Worm (Caenorhabditis elegans) whole organism, young adult: ENCODE data around the gene crh-1.
A peak's percentile ranks its signal among the peaks of the same experiment; 100 is the strongest.

Experiments
- F37B4.10 ChIP-seq: fragments of 200-800 bp; sonication (Bioruptor generic); IDR thresholded peaks from 2 replicates; pipeline ENCODE4 v1.3.6; 2022; ENCODE audit warnings: missing genetic modification characterization, missing compliant biosample characterization
- F39B2.1 ChIP-seq: fragments of 200-800 bp; sonication (Bioruptor generic); IDR thresholded peaks from 2 replicates; pipeline ENCODE4 v1.3.6; 2022; ENCODE audit warnings: missing genetic modification reagents, missing genetic modification characterization, missing compliant biosample characterization
- F55B11.4 ChIP-seq: sonication (generic microtip); optimal IDR thresholded peaks from 2 replicates; lab custom pipeline; 2016; ENCODE audit warnings: missing compliant biosample characterization, missing genetic modification characterization, borderline replicate concordance; ENCODE audit not compliant: insufficient read depth
- F57A8.1 ChIP-seq: fragments of 200-800 bp; sonication (Bioruptor generic); optimal IDR thresholded peaks from 2 replicates; lab custom pipeline; 2018; ENCODE audit warnings: mild to moderate bottlenecking, missing genetic modification characterization, moderate library complexity, missing compliant biosample characterization
- K12H6.12 ChIP-seq: fragments of 200-800 bp; sonication (Bioruptor generic); optimal IDR thresholded peaks from 2 replicates; lab custom pipeline; 2018; ENCODE audit warnings: mild to moderate bottlenecking, missing genetic modification characterization, missing compliant biosample characterization
- T07F8.4 ChIP-seq: sonication (generic microtip); optimal IDR thresholded peaks from 2 replicates; lab custom pipeline; 2016; ENCODE audit warnings: mild to moderate bottlenecking, missing genetic modification characterization, moderate library complexity, missing compliant biosample characterization
- ZK185.1 ChIP-seq: sonication (generic microtip); optimal IDR thresholded peaks from 2 replicates; lab custom pipeline; 2016; ENCODE audit warnings: mild to moderate bottlenecking, missing genetic modification characterization, missing compliant biosample characterization; ENCODE audit not compliant: poor library complexity, severe bottlenecking
- attf-6 ChIP-seq: fragments of 200-800 bp; sonication (Bioruptor generic); IDR thresholded peaks from 2 replicates; pipeline ENCODE4 v1.3.6; 2022; ENCODE audit warnings: missing genetic modification reagents, missing genetic modification characterization, missing compliant biosample characterization
- bed-2 ChIP-seq: fragments of 200-800 bp; sonication (Bioruptor generic); IDR thresholded peaks from 2 replicates; pipeline ENCODE4 v1.3.6; 2022; ENCODE audit warnings: missing genetic modification reagents, missing genetic modification characterization, missing compliant biosample characterization
- cebp-1 ChIP-seq, 2 experiments: fragments of 200-800 bp in 1 of 2; sonication (Bioruptor generic) in 1 of 2; sonication (generic microtip) in 1 of 2; IDR thresholded peaks in 1 of 2; optimal IDR thresholded peaks in 1 of 2; 2 replicates each; pipeline versions ENCODE4 v1.3.6 to Lab custom; 2017 to 2022; ENCODE audit warnings: missing compliant biosample characterization in 2 of 2, missing genetic modification characterization in 2 of 2, mild to moderate bottlenecking in 1 of 2, missing genetic modification reagents in 1 of 2, moderate library complexity in 1 of 2
- ceh-27 ChIP-seq: fragments of 200-800 bp; sonication (Bioruptor generic); optimal IDR thresholded peaks from 2 replicates; lab custom pipeline; 2018; ENCODE audit warnings: mild to moderate bottlenecking, missing genetic modification characterization, moderate library complexity, missing compliant biosample characterization
- dox-1 ChIP-seq: fragments of 200-800 bp; sonication (Bioruptor generic); IDR thresholded peaks from 2 replicates; pipeline ENCODE4 v1.3.6; 2022; ENCODE audit warnings: missing genetic modification reagents, missing genetic modification characterization, missing compliant biosample characterization
- dpl-1 ChIP-seq: fragments of 150-350 bp; optimal IDR thresholded peaks from 2 replicates; lab custom pipeline; 2014; ENCODE audit warnings: missing biosample characterization, missing genetic modification reagents, missing genetic modification characterization
- egl-44 ChIP-seq: fragments of 200-800 bp; sonication (Bioruptor generic); IDR thresholded peaks from 2 replicates; pipeline ENCODE4 v1.3.6; 2022; ENCODE audit warnings: missing genetic modification reagents, missing genetic modification characterization, missing compliant biosample characterization
- egrh-3 ChIP-seq: fragments of 200-800 bp; sonication (Bioruptor generic); IDR thresholded peaks from 2 replicates; pipeline ENCODE4 v1.3.6; 2022; ENCODE audit warnings: missing genetic modification reagents, missing genetic modification characterization, missing compliant biosample characterization
- fkh-3 ChIP-seq: sonication (generic microtip); optimal IDR thresholded peaks from 2 replicates; lab custom pipeline; 2016; ENCODE audit warnings: mild to moderate bottlenecking, missing genetic modification characterization, missing compliant biosample characterization
- hlh-12 ChIP-seq: sonication (generic microtip); optimal IDR thresholded peaks from 2 replicates; lab custom pipeline; 2016; ENCODE audit warnings: missing genetic modification characterization, missing compliant biosample characterization
- hlh-26 ChIP-seq: fragments of 200-800 bp; sonication (Bioruptor generic); conservative IDR thresholded peaks from 2 replicates; pipeline ENCODE4 v1.3.6; 2022; ENCODE audit warnings: missing genetic modification reagents, missing genetic modification characterization, missing compliant biosample characterization
- hmg-1.2 ChIP-seq: fragments of 200-800 bp; sonication (Bioruptor generic); IDR thresholded peaks from 2 replicates; pipeline ENCODE4 v1.3.6; 2022; ENCODE audit warnings: missing genetic modification reagents, missing genetic modification characterization, missing compliant biosample characterization
- hrde-1 ChIP-seq: sonication (generic microtip); optimal IDR thresholded peaks from 2 replicates; lab custom pipeline; 2016; ENCODE audit warnings: missing genetic modification characterization, mild to moderate bottlenecking, missing compliant biosample characterization, moderate library complexity, missing genotype, missing genetic modification reagents, borderline replicate concordance
- lin-35 ChIP-seq, 3 experiments: fragments of 150-350 bp in 2 of 3; sonication (generic microtip) in 1 of 3; optimal IDR thresholded peaks; 2 replicates each; lab custom pipeline; 2014 to 2018; ENCODE audit warnings: missing biosample characterization in 3 of 3, missing genetic modification characterization in 3 of 3, missing genetic modification reagents in 3 of 3
- lin-40 ChIP-seq: sonication (generic microtip); optimal IDR thresholded peaks from 2 replicates; lab custom pipeline; 2016; ENCODE audit warnings: missing genetic modification characterization, mild to moderate bottlenecking, missing compliant biosample characterization, missing genotype, missing genetic modification reagents
- lir-1 ChIP-seq: fragments of 200-800 bp; sonication (Bioruptor generic); conservative IDR thresholded peaks from 2 replicates; pipeline ENCODE4 v1.3.6; 2022; ENCODE audit warnings: missing genetic modification reagents, missing genetic modification characterization, missing compliant biosample characterization
- lsl-1 ChIP-seq: fragments of 200-800 bp; sonication (Bioruptor generic); optimal IDR thresholded peaks from 2 replicates; lab custom pipeline; 2018; ENCODE audit warnings: mild to moderate bottlenecking, missing genetic modification characterization, moderate library complexity, missing compliant biosample characterization
- lsy-27 ChIP-seq: sonication (generic microtip); optimal IDR thresholded peaks from 2 replicates; lab custom pipeline; 2017; ENCODE audit warnings: missing genetic modification characterization, mild to moderate bottlenecking, missing compliant biosample characterization, antibody characterized with exemption, missing genotype, borderline replicate concordance; ENCODE audit not compliant: insufficient read depth
- madf-3 ChIP-seq: fragments of 200-800 bp; sonication (Bioruptor generic); IDR thresholded peaks from 2 replicates; pipeline ENCODE4 v1.3.6; 2022; ENCODE audit warnings: missing genetic modification reagents, missing genetic modification characterization, missing compliant biosample characterization
- madf-8 ChIP-seq: fragments of 200-800 bp; sonication (Bioruptor generic); conservative IDR thresholded peaks from 2 replicates; pipeline ENCODE4 v1.3.6; 2022; ENCODE audit warnings: missing genetic modification reagents, missing genetic modification characterization, missing compliant biosample characterization
- mcd-1 ChIP-seq: fragments of 200-800 bp; sonication (Bioruptor generic); IDR thresholded peaks from 2 replicates; pipeline ENCODE4 v1.3.6; 2022; ENCODE audit warnings: missing genetic modification reagents, missing genetic modification characterization, missing compliant biosample characterization
- mel-28 ChIP-seq: sonication (generic microtip); optimal IDR thresholded peaks from 2 replicates; lab custom pipeline; 2016; ENCODE audit warnings: borderline replicate concordance, mild to moderate bottlenecking, missing genetic modification characterization, missing compliant biosample characterization
- mes-4 ChIP-seq: sonication (generic microtip); optimal IDR thresholded peaks from 2 replicates; lab custom pipeline; 2016; ENCODE audit warnings: missing genotype, missing genetic modification characterization, missing compliant biosample characterization
- nfyb-1 ChIP-seq: fragments of 200-800 bp; sonication (Bioruptor generic); IDR thresholded peaks from 2 replicates; pipeline ENCODE4 v1.3.6; 2022; ENCODE audit warnings: missing genetic modification reagents, missing genetic modification characterization, missing compliant biosample characterization
- nhr-120 ChIP-seq: fragments of 200-800 bp; sonication (Bioruptor generic); IDR thresholded peaks from 2 replicates; pipeline ENCODE4 v1.3.6; 2022; ENCODE audit warnings: missing genetic modification characterization, missing compliant biosample characterization
- nhr-27 ChIP-seq: fragments of 200-800 bp; sonication (Bioruptor generic); optimal IDR thresholded peaks from 2 replicates; lab custom pipeline; 2018; ENCODE audit warnings: mild to moderate bottlenecking, missing genetic modification characterization, moderate library complexity, missing compliant biosample characterization
- rec-8 ChIP-seq, 2 experiments: sonication (generic microtip); optimal IDR thresholded peaks; 2 replicates each; lab custom pipeline; 2016; ENCODE audit warnings: mild to moderate bottlenecking in 2 of 2, missing genetic modification characterization in 2 of 2, missing genetic modification reagents in 2 of 2, missing genotype in 2 of 2, missing biosample characterization in 1 of 2, missing compliant biosample characterization in 1 of 2, moderate library complexity in 1 of 2
- tlf-1 ChIP-seq: fragments of 200-800 bp; sonication (Bioruptor generic); optimal IDR thresholded peaks from 2 replicates; lab custom pipeline; 2018; ENCODE audit warnings: mild to moderate bottlenecking, missing genetic modification characterization, missing compliant biosample characterization
- xnd-1 ChIP-seq: sonication (generic microtip); optimal IDR thresholded peaks from 2 replicates; lab custom pipeline; 2016; ENCODE audit warnings: missing genotype, missing genetic modification reagents, missing genetic modification characterization, missing compliant biosample characterization
- zfh-2 ChIP-seq: fragments of 200-800 bp; sonication (Bioruptor generic); conservative IDR thresholded peaks from 2 replicates; pipeline ENCODE4 v1.3.6; 2022; ENCODE audit warnings: missing genetic modification reagents, missing genetic modification characterization, missing compliant biosample characterization
- zim-3 ChIP-seq: sonication (generic microtip); optimal IDR thresholded peaks from 2 replicates; lab custom pipeline; 2017; ENCODE audit warnings: mild to moderate bottlenecking, missing genetic modification characterization, moderate library complexity, missing compliant biosample characterization
- ztf-3 ChIP-seq: fragments of 200-800 bp; sonication (Bioruptor generic); optimal IDR thresholded peaks from 2 replicates; lab custom pipeline; 2018; ENCODE audit warnings: mild to moderate bottlenecking, missing genetic modification characterization, missing compliant biosample characterization

Gene crh-1

DNA sequence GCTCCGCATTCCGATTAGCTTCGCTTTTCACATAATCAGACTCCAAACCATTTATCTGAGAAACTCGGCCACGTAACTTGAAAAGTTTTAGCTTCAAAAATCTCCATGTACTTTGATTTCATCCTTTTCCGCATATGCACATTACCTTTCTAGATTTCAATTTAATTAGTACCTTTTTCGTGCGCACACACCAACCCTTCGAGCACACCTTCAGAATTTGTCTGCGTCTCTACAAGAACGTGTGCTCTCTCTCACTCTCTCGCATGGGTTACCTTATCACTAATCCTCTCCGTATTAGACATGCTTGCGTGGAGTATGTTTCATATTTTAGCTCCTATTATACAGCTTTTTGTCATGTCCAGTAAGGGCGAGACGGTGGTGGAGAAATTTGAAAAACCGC is 48.0 kb upstream of the crh-1 start, which contains the start of gene Y66D12A.30:
TSS of gene Y66D12A.30 (plus strand) at position 301 of the 400 bp plus-strand sequence.
- TF ChIP-seq T07F8.4 (tag; lab: Kevin White, UChicago) (no peak), fkh-3 (tag; lab: Kevin White, UChicago) (no peak), hmg-1.2 (peak; percentile 63)

DNA sequence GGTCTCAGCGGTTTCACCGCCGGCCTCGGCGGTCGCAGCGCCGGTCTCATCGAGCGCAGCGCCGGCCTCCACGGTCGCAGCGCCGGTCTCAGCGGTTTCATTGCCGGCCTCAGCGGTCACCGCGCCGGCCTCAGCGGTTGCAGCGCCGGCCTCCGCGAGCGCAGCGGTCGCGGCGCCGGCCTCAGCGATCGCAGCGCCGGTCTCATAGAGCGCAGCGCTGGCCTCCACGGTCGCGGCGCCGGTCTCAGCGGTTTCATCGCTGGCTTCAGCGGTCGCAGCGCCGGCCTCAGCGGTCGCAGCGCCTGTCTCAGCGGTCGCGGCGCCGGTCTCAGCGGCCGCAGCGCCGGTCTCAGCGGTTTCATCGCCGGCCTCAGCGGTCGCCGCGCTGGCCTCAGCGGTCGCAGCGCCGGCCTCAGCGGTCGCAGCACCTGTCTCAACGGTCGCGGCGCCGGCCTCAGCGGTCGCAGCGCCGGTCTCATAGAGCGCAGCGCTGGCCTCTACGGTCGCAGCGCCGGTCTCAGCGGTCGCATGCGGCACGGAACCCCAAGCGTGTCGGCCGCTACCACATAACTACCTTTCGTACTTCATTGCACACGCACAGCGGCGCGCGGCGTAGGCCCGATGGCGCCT is 45.8 kb upstream of the crh-1 start:
- TF ChIP-seq nfyb-1 (GFP tag; lab: Robert Waterston, UW), result no peak
- no peak for TF ChIP-seq lin-40 (tag; lab: Kevin White, UChicago)
- no peak for TF ChIP-seq rec-8 (tag; optimal IDR thresholded peaks at IDR 0.05; lab: Kevin White, UChicago)
- no peak for TF ChIP-seq hlh-12 (tag; lab: Kevin White, UChicago)
- TF ChIP-seq F55B11.4 (tag; lab: Kevin White, UChicago), result no peak
- no peak for TF ChIP-seq attf-6 (GFP tag; lab: Robert Waterston, UW)
- 0 out of 2 replicates have a peak, but pooled peaks have one; percentile 28 for TF ChIP-seq bed-2
- no peak for TF ChIP-seq ceh-27 (GFP tag; lab: Kevin White, UChicago)
- no peak for TF ChIP-seq mes-4 (tag; lab: Kevin White, UChicago)
- TF ChIP-seq K12H6.12 (tag; lab: Kevin White, UChicago), result no peak
- no peak for TF ChIP-seq F39B2.1 (GFP tag; lab: Robert Waterston, UW)
- no peak for TF ChIP-seq ZK185.1
- no peak for TF ChIP-seq lsl-1 (GFP tag; lab: Kevin White, UChicago)
- TF ChIP-seq mcd-1 (GFP tag; lab: Robert Waterston, UW), result peak; percentile 54; the same call in 1 of the 2 replicates
- no peak for TF ChIP-seq dpl-1
- TF ChIP-seq hlh-26, result no peak
- TF ChIP-seq xnd-1 (tag; lab: Kevin White, UChicago), result no peak
- TF ChIP-seq egl-44 (GFP tag; lab: Robert Waterston, UW), result no peak
- TF ChIP-seq hrde-1 (tag; lab: Kevin White, UChicago), result no peak
- TF ChIP-seq tlf-1 (GFP tag; lab: Kevin White, UChicago), result no peak
- 0 out of 2 replicates have a peak, but pooled peaks have one; percentile 20 for TF ChIP-seq F37B4.10 (GFP tag; lab: Robert Waterston, UW)
- TF ChIP-seq cebp-1 (GFP tag; IDR thresholded peaks at IDR 0.05; lab: Robert Waterston, UW), result no peak
- no peak for TF ChIP-seq cebp-1 (tag; optimal IDR thresholded peaks at IDR 0.05; lab: Kevin White, UChicago)
- TF ChIP-seq mel-28 (tag; lab: Kevin White, UChicago), result no peak
- no peak for TF ChIP-seq madf-8
- no peak for TF ChIP-seq nhr-120 (GFP tag; lab: Robert Waterston, UW)
- TF ChIP-seq dox-1 (GFP tag; lab: Robert Waterston, UW), result no peak
- TF ChIP-seq ztf-3, result no peak
- TF ChIP-seq egrh-3, result peak; percentile 99
- TF ChIP-seq lsy-27 (tag; lab: Kevin White, UChicago), result no peak
- TF ChIP-seq zim-3, result no peak
- no peak for TF ChIP-seq lin-35 (GFP tag; optimal IDR thresholded peaks at IDR 0.05; lab: Kevin White, UChicago)
- no peak for TF ChIP-seq nhr-27 (tag; lab: Kevin White, UChicago)
- no peak for TF ChIP-seq F57A8.1 (GFP tag; lab: Kevin White, UChicago)
- TF ChIP-seq madf-3 (GFP tag; lab: Robert Waterston, UW), result no peak
- TF ChIP-seq lir-1, result no peak
- TF ChIP-seq zfh-2 (GFP tag; lab: Robert Waterston, UW), result peak; percentile 90
